Fruit fly (Drosophila melanogaster): ENCODE measurements around the gene MED14.
A peak's percentile ranks its signal among the peaks of the same experiment; 100 is the strongest.

DNA sequence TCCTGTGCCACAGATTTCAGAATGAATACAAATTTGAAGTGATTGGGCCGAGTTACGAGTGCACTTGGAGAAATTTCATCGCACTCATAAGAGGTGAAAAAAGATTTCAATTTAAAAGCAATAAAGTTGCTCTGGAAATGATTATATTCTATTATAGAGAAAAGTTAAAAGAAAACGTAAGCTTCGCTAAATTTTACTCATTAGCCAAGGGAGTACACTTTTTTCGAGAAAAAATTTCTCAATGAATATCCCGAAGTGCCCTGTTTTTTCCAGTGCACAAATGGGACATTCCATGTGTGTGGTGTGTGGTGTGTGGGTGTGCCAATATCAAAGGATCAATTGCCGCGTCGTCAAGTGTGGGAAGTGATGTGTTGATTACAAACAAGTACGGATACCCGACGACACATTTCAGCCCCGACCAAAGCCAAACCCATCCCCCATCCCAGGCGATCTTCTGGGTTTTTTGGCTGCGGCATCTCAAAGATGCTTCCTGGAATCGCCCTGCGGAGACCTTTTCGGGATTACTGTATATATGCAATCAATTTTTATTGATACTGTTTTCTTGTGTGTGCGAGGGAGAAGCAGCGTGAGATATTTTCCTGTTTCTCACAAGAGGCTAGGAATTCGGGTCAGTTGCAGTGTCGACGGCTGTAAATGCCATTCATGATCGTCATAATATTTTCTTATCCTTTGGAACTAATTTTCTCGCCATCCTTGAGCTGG lies 20.7 kb downstream of the MED14 start:
- TF ChIP-seq D1 (tag; optimal IDR thresholded peaks at IDR 0.05) (no peak), Pif1A (GFP tag; optimal IDR thresholded peaks at IDR 0.05) (no peak), CG15710 (tag; optimal IDR thresholded peaks at IDR 0.05) (no peak), Snoo (tag; optimal IDR thresholded peaks at IDR 0.05) (peak; percentile 21)

All from whole organism, pupa.